Fruit fly (Drosophila melanogaster): ENCODE data around the gene CG42816.

The CG42816 gene

dm6 chr3L:17808597-17809213 lies 11.3 kb upstream of the CG42816 start, which contains the start of gene CG32191 (continued):
- no peak for TF ChIP-seq CoRest (tag; optimal IDR thresholded peaks at IDR 0.05)
- peak; percentile 18; the same call in 1 of the 2 replicates for TF ChIP-seq Rfx (GFP tag; IDR thresholded peaks at IDR 0.05)
- peak; percentile 3 for TF ChIP-seq Vsx1 (GFP tag; optimal IDR thresholded peaks at IDR 0.05)
- peak; percentile 22 for TF ChIP-seq PHDP (tag; optimal IDR thresholded peaks at IDR 0.05)
- no peak for TF ChIP-seq Blimp-1 (GFP tag; optimal IDR thresholded peaks at IDR 0.05)
- TF ChIP-seq pros (GFP tag; optimal IDR thresholded peaks at IDR 0.05): no peak
- TF ChIP-seq CG2678 (tag; optimal IDR thresholded peaks at IDR 0.05): peak; percentile 44
- peak; percentile 44 for TF ChIP-seq mirr (GFP tag; optimal IDR thresholded peaks at IDR 0.05)
- peak; percentile 44 for TF ChIP-seq BtbVII (GFP tag; optimal IDR thresholded peaks at IDR 0.05)
- TF ChIP-seq CG11695 (GFP tag; IDR thresholded peaks at IDR 0.05): 0 out of 3 replicates have a peak, but pooled peaks have one; percentile 11
- TF ChIP-seq cato (GFP tag; optimal IDR thresholded peaks at IDR 0.05; ENCODE audit: borderline replicate concordance): no peak
- no peak for TF ChIP-seq lmd (GFP tag; IDR thresholded peaks at IDR 0.05)
- no peak for TF ChIP-seq tin (GFP tag; optimal IDR thresholded peaks at IDR 0.05)
- TF ChIP-seq CG6813 (GFP tag; optimal IDR thresholded peaks at IDR 0.05): peak; percentile 37
- peak; percentile 27 for TF ChIP-seq CG7987 (GFP tag; optimal IDR thresholded peaks at IDR 0.05)
- no peak for TF ChIP-seq Sox100B (GFP tag; optimal IDR thresholded peaks at IDR 0.05)
- peak; percentile 27 for TF ChIP-seq Jarid2 (GFP tag; optimal IDR thresholded peaks at IDR 0.05)
- no peak for TF ChIP-seq CG4730 (GFP tag; IDR thresholded peaks at IDR 0.05)
- peak; percentile 59 for TF ChIP-seq Hmr (GFP tag; optimal IDR thresholded peaks at IDR 0.05)
- TF ChIP-seq HLH4C (GFP tag; IDR thresholded peaks at IDR 0.05; ENCODE audit: partially characterized antibody): no peak
- TF ChIP-seq CG6175 (GFP tag; IDR thresholded peaks at IDR 0.05): 0 out of 3 replicates have a peak, but pooled peaks have one; percentile 33
- no peak for TF ChIP-seq jumu (GFP tag; optimal IDR thresholded peaks at IDR 0.05)
- peak; percentile 4 for TF ChIP-seq CG3281 (GFP tag; optimal IDR thresholded peaks at IDR 0.05)
- peak; percentile 41 for TF ChIP-seq nau (GFP tag; optimal IDR thresholded peaks at IDR 0.05)
- no peak for TF ChIP-seq ash1 (GFP tag; optimal IDR thresholded peaks at IDR 0.05)
- TF ChIP-seq CG12769 (tag; optimal IDR thresholded peaks at IDR 0.05): no peak
- TF ChIP-seq CG15269 (tag; optimal IDR thresholded peaks at IDR 0.05): peak; percentile 26

DNA sequence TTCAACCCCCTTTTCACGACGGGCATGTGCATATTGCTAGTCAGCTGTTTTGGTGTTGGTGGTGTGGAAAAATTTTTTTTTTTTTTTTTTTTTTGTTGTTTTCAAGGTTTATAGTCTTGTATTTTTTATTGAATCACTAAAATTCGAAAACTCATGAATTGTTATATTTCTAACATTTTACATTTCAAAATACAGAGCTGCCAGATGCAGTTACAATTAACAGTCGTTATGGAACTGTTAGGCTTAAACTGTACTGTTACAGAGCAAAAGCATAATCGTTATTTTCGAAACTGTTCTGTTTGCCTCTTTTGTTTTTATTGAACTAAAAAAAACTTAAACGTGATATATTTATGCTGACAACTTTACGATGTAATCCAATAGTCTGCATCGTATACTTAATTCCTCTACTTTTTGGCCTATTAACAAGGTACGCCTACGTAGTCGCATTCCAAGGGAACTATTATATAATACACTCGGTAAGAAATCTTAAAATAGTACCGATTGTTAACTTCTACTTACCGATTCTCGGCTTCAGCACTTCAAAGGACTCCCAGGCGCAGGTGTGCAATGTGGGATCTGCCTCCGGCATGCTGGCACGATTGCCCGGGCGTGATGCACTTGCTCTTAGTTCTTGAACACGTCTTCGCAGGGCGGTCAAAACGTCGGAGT lies 9.1 kb upstream of the CG42816 start, which contains the start of gene CG32187:
Gene CG32187 (minus strand): TSS at position 9 of the 669 bp plus-strand sequence.
- TF ChIP-seq fu2 (GFP tag; optimal IDR thresholded peaks at IDR 0.05): no peak
- TF ChIP-seq Ets65A (GFP tag): peak; percentile 16
- no peak for TF ChIP-seq kah (GFP tag; optimal IDR thresholded peaks at IDR 0.05)
- no peak for TF ChIP-seq Antp (GFP tag; optimal IDR thresholded peaks at IDR 0.05)
- TF ChIP-seq NC2β (GFP tag; optimal IDR thresholded peaks at IDR 0.05): no peak
- TF ChIP-seq stwl (tag; optimal IDR thresholded peaks at IDR 0.05): peak; percentile 7
- no peak for TF ChIP-seq ab (GFP tag; optimal IDR thresholded peaks at IDR 0.05)
- no peak for TF ChIP-seq pnt (GFP tag; optimal IDR thresholded peaks at IDR 0.05)
- no peak for TF ChIP-seq cad (GFP tag; optimal IDR thresholded peaks at IDR 0.05)
- TF ChIP-seq tap (tag; optimal IDR thresholded peaks at IDR 0.05): no peak
- no peak for TF ChIP-seq Gug (GFP tag; IDR thresholded peaks at IDR 0.05)
- no peak for TF ChIP-seq D (optimal IDR thresholded peaks at IDR 0.05)
- TF ChIP-seq D (GFP tag; optimal IDR thresholded peaks at IDR 0.05): no peak
- no peak for TF ChIP-seq bowl (GFP tag; IDR thresholded peaks at IDR 0.05)
- TF ChIP-seq knrl (GFP tag; IDR thresholded peaks at IDR 0.05; ENCODE audit: partially characterized antibody): no peak
- TF ChIP-seq scrt (GFP tag; optimal IDR thresholded peaks at IDR 0.05): no peak
- TF ChIP-seq ara (GFP tag; IDR thresholded peaks at IDR 0.05): no peak
- no peak for TF ChIP-seq CG30431 (GFP tag; optimal IDR thresholded peaks at IDR 0.05)
- no peak for TF ChIP-seq E2f1 (GFP tag; IDR thresholded peaks at IDR 0.05)
- TF ChIP-seq ttk (GFP tag; IDR thresholded peaks at IDR 0.05): no peak
- TF ChIP-seq row (GFP tag; IDR thresholded peaks at IDR 0.05): no peak
- TF ChIP-seq mirr (GFP tag; optimal IDR thresholded peaks at IDR 0.05): no peak
- no peak for TF ChIP-seq Gsc (GFP tag; IDR thresholded peaks at IDR 0.05)
- peak in 1 of 2 experiments; percentile 59 for TF ChIP-seq crp (GFP tag; optimal IDR thresholded peaks at IDR 0.05)

Data from whole organism, embryonic.